Fruit fly (Drosophila melanogaster): Measurements from ENCODE around the gene CG18809.
A peak's percentile ranks its signal among the peaks of the same experiment; 100 is the strongest.

The CG18809 gene

DNA sequence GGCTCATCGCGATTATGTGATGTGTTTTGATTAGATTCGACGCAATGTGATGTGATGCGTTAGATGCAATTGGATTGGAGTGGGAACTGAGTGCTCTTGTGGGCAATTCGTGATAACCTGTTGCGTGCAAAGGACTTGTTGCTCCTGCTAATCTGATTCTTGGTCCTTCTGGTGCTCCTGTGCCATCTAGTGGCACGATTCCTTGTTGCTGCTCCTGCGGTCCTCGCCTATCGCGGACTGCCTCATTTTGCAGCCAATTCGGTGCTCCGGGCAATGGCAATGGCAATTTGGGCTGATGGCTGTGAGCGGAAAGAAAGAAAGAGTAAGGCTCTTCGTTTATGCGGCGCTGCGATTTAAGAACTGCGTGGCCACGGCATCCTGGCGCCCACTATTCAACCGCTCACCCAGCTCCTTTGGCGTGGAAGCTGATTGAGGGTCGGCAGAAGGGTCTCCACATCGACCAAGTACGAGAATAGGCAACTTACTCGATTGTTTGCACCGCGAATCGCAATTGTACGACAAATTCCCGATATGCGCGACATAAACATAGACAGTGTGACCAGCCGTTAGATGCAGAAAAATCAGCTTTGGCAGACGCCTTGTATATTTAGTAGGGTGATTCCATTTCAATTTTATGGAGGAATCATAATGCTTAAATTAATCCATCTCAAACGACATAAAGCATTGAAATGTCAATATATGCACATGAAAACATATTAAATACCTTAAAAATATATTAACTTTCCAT, 51.0 kb downstream of the CG18809 start, which contains the start of gene Mer (continued):
- TF ChIP-seq Vsx1 (GFP tag; optimal IDR thresholded peaks at IDR 0.05), result no peak
- TF ChIP-seq CG1832 (GFP tag; optimal IDR thresholded peaks at IDR 0.05), result no peak
- peak; percentile 78 for TF ChIP-seq Six4 (GFP tag; optimal IDR thresholded peaks at IDR 0.05)
- peak; percentile 90 for TF ChIP-seq CG12071 (GFP tag; optimal IDR thresholded peaks at IDR 0.05)
- TF ChIP-seq scrt (GFP tag; optimal IDR thresholded peaks at IDR 0.05), result peak; percentile 91
- TF ChIP-seq CG11696 (GFP tag; IDR thresholded peaks at IDR 0.05), result no peak
- no peak for TF ChIP-seq chinmo (GFP tag; IDR thresholded peaks at IDR 0.05; ENCODE audit: partially characterized antibody)
- peak; percentile 46 for TF ChIP-seq NC2α (GFP tag; optimal IDR thresholded peaks at IDR 0.05)
- TF ChIP-seq CG7372 (GFP tag; IDR thresholded peaks at IDR 0.05), result peak; percentile 81
- peak; percentile 67 for TF ChIP-seq az2 (GFP tag; optimal IDR thresholded peaks at IDR 0.05)
- TF ChIP-seq prd (optimal IDR thresholded peaks at IDR 0.05), result no peak
- TF ChIP-seq prd (GFP tag; IDR thresholded peaks at IDR 0.05), result peak; percentile 86
- TF ChIP-seq gem (tag; optimal IDR thresholded peaks at IDR 0.05), result peak; percentile 88
- peak; percentile 81 for TF ChIP-seq CoRest (tag; optimal IDR thresholded peaks at IDR 0.05)
- peak; percentile 77 for TF ChIP-seq eyg (GFP tag; optimal IDR thresholded peaks at IDR 0.05)
- TF ChIP-seq CG15696 (tag; optimal IDR thresholded peaks at IDR 0.05), result peak; percentile 68
- TF ChIP-seq ac (GFP tag; optimal IDR thresholded peaks at IDR 0.05), result peak; percentile 60
- peak; percentile 71 for TF ChIP-seq gsb (GFP tag; IDR thresholded peaks at IDR 0.05)
- peak; percentile 67 for TF ChIP-seq Oaz (GFP tag; IDR thresholded peaks at IDR 0.05)
- TF ChIP-seq ato (GFP tag; IDR thresholded peaks at IDR 0.05; ENCODE audit: partially characterized antibody), result no peak
- 0 out of 2 replicates have a peak, but pooled peaks have one; percentile 57 for TF ChIP-seq ham (GFP tag; IDR thresholded peaks at IDR 0.05)
- peak; percentile 81 for TF ChIP-seq org-1 (GFP tag; optimal IDR thresholded peaks at IDR 0.05)
- TF ChIP-seq croc (GFP tag; conservative IDR thresholded peaks at IDR 0.05), result peak; percentile 65
- TF ChIP-seq CG13123 (GFP tag; optimal IDR thresholded peaks at IDR 0.05), result peak; percentile 40
- peak; percentile 89 for TF ChIP-seq CG2120 (GFP tag; optimal IDR thresholded peaks at IDR 0.05)
- TF ChIP-seq pita (GFP tag; optimal IDR thresholded peaks at IDR 0.05), result no peak
- peak; percentile 89 for TF ChIP-seq caup (GFP tag; optimal IDR thresholded peaks at IDR 0.05; ENCODE audit: severe bottlenecking)
- TF ChIP-seq Ptx1 (GFP tag; IDR thresholded peaks at IDR 0.05), result peak; percentile 81
- no peak for TF ChIP-seq fru (optimal IDR thresholded peaks at IDR 0.05)
- TF ChIP-seq oc (tag; optimal IDR thresholded peaks at IDR 0.05), result peak; percentile 59
- no peak for TF ChIP-seq Lim3 (GFP tag; IDR thresholded peaks at IDR 0.05)
- TF ChIP-seq gcm2 (GFP tag; optimal IDR thresholded peaks at IDR 0.05), result peak; percentile 63
- peak; percentile 70 for TF ChIP-seq esg (GFP tag; conservative IDR thresholded peaks at IDR 0.05)
- 0 out of 2 replicates have a peak, but pooled peaks have one; percentile 42 for TF ChIP-seq CG11085 (GFP tag; IDR thresholded peaks at IDR 0.05)
- TF ChIP-seq CG5180 (GFP tag; optimal IDR thresholded peaks at IDR 0.05), result peak; percentile 63
- no peak for TF ChIP-seq pan (optimal IDR thresholded peaks at IDR 0.05)
- peak in 1 of 2 experiments; percentile 87 for TF ChIP-seq pan (GFP tag; optimal IDR thresholded peaks at IDR 0.05 in 1 of 2, IDR thresholded peaks at IDR 0.05 in 1 of 2)
- TF ChIP-seq MTF-1 (GFP tag; optimal IDR thresholded peaks at IDR 0.05; ENCODE audit: borderline replicate concordance), result peak; percentile 71
- TF ChIP-seq nmo (GFP tag; optimal IDR thresholded peaks at IDR 0.05), result peak; percentile 86
- TF ChIP-seq dpn (GFP tag; optimal IDR thresholded peaks at IDR 0.05), result peak; percentile 86 to 88
- peak; percentile 76 for TF ChIP-seq CG33213 (GFP tag; optimal IDR thresholded peaks at IDR 0.05)
- TF ChIP-seq CG2712 (tag; optimal IDR thresholded peaks at IDR 0.05), result peak; percentile 86
- TF ChIP-seq fu2 (GFP tag; optimal IDR thresholded peaks at IDR 0.05), result peak; percentile 78
- peak; percentile 80 for TF ChIP-seq Hand (GFP tag; optimal IDR thresholded peaks at IDR 0.05)
- TF ChIP-seq slou (GFP tag; optimal IDR thresholded peaks at IDR 0.05), result peak; percentile 59
- TF ChIP-seq CG11695 (GFP tag; IDR thresholded peaks at IDR 0.05), result peak; percentile 92
- peak; percentile 68 for TF ChIP-seq ewg (GFP tag; optimal IDR thresholded peaks at IDR 0.05)
- peak; percentile 62 for TF ChIP-seq fd64A (GFP tag; optimal IDR thresholded peaks at IDR 0.05)
- TF ChIP-seq D19A (tag; optimal IDR thresholded peaks at IDR 0.05), result peak; percentile 76
- no peak for TF ChIP-seq zf30C (GFP tag; optimal IDR thresholded peaks at IDR 0.05)

Measured in whole organism, embryonic.